Worm (Caenorhabditis elegans) whole organism, early embryonic: ENCODE data around the gene C08B6.10.

ENCODE experiments used
- B0310.2 ChIP-seq: sonication (generic microtip); optimal IDR thresholded peaks from 2 replicates; lab custom pipeline; 2016; ENCODE audit warnings: mild to moderate bottlenecking, missing genetic modification characterization, missing compliant biosample characterization
- F13C5.2 ChIP-seq: sonication (generic microtip); optimal IDR thresholded peaks from 2 replicates; lab custom pipeline; 2017; ENCODE audit warnings: mild to moderate bottlenecking, missing genetic modification characterization, inconsistent platforms, missing compliant biosample characterization
- aly-1 ChIP-seq: sonication (generic microtip); optimal IDR thresholded peaks from 2 replicates; lab custom pipeline; 2016; ENCODE audit warnings: missing genetic modification characterization, missing compliant biosample characterization
- ama-1 ChIP-seq: fragments of 150-350 bp; optimal IDR thresholded peaks from 2 replicates; lab custom pipeline; 2014
- ceh-13 ChIP-seq: fragments of 200-800 bp; sonication (Bioruptor generic); optimal IDR thresholded peaks from 2 replicates; lab custom pipeline; 2018; ENCODE audit warnings: mild to moderate bottlenecking, missing genetic modification characterization, missing compliant biosample characterization
- ceh-36 ChIP-seq: sonication (generic microtip); optimal IDR thresholded peaks from 2 replicates; lab custom pipeline; 2016; ENCODE audit warnings: missing genetic modification characterization, inconsistent platforms, missing compliant biosample characterization
- ets-7 ChIP-seq: sonication (generic microtip); optimal IDR thresholded peaks from 2 replicates; lab custom pipeline; 2016; ENCODE audit warnings: missing genotype, missing genetic modification characterization, missing compliant biosample characterization
- flt-1 ChIP-seq: fragments of 200-800 bp; sonication (Bioruptor generic); IDR thresholded peaks from 2 replicates; pipeline ENCODE4 v1.3.6; 2022; ENCODE audit warnings: missing genetic modification characterization, missing compliant biosample characterization
- hmbx-1 ChIP-seq: sonication (generic microtip); optimal IDR thresholded peaks from 2 replicates; lab custom pipeline; 2016; ENCODE audit warnings: mild to moderate bottlenecking, missing genetic modification characterization, missing compliant biosample characterization
- hmg-4 ChIP-seq: fragments of 200-800 bp; sonication (Bioruptor generic); optimal IDR thresholded peaks from 2 replicates; lab custom pipeline; 2018; ENCODE audit warnings: mild to moderate bottlenecking, missing genetic modification characterization, missing compliant biosample characterization
- hnd-1 ChIP-seq: sonication (generic microtip); optimal IDR thresholded peaks from 2 replicates; lab custom pipeline; 2016; ENCODE audit warnings: missing genetic modification characterization, missing compliant biosample characterization
- pes-1 ChIP-seq: fragments of 200-800 bp; sonication (Bioruptor generic); IDR thresholded peaks from 2 replicates; pipeline ENCODE4 v1.3.6; 2022; ENCODE audit warnings: missing genetic modification reagents, missing genetic modification characterization, missing compliant biosample characterization
- scrt-1 ChIP-seq: fragments of 200-800 bp; sonication (Bioruptor generic); IDR thresholded peaks from 2 replicates; pipeline ENCODE4 v1.3.6; 2022; ENCODE audit warnings: missing genetic modification characterization, missing compliant biosample characterization
- sea-1 ChIP-seq: fragments of 200-800 bp; sonication (Bioruptor generic); conservative IDR thresholded peaks from 2 replicates; pipeline ENCODE4 v1.3.6; 2022; ENCODE audit warnings: missing genetic modification characterization, missing compliant biosample characterization
- tbx-11 ChIP-seq: fragments of 200-800 bp; sonication (Bioruptor generic); IDR thresholded peaks from 2 replicates; pipeline ENCODE4 v1.3.6; 2022; ENCODE audit warnings: missing genetic modification characterization, missing compliant biosample characterization
- tbx-37 ChIP-seq: fragments of 200-800 bp; sonication (Bioruptor generic); conservative IDR thresholded peaks from 2 replicates; pipeline ENCODE4 v1.3.6; 2022; ENCODE audit warnings: missing genetic modification reagents, missing genetic modification characterization, missing compliant biosample characterization
- tra-4 ChIP-seq: sonication (generic microtip); optimal IDR thresholded peaks from 2 replicates; lab custom pipeline; 2017; ENCODE audit warnings: missing genetic modification characterization, missing compliant biosample characterization

The C08B6.10 gene

DNA sequence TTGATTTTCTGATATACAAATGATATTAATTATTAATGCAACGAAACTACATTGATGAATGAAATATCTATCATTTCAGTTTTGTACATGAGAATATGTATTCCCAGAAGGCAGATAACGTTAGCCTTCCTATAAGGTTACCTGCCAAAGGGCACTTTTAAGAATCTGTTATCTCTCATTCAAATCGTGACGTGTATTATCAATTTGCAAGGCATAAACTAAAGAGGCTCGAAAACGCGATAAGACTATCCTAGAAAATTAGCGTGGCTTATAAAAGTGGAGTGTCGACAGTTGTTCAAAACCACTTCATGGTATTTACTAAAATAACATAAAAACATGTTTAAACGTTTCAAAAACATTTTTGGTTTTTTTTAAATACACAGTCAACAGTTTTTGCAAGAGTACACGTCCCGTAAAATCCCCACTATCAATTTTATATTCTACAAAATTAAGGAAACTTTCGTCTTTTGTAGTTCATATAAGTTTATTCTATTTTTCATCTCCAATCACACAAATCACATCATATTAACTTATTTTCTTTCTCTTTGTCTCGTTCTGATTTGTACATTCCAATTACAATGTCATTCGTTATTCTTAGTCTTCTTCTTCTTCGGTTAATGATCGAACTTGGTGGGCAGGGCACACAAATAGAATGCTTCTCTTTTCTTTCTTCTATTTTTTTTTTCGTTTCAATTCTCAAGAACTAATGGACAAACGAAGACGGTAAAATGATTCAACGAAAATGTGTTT lies at the start of gene C08B6.10:
Gene C08B6.10 (plus strand): TSS at position 700 of the 750 bp plus-strand sequence.
- TF ChIP-seq sea-1 (GFP tag; lab: Robert Waterston, UW): no peak
- no peak for TF ChIP-seq tbx-11 (GFP tag; lab: Robert Waterston, UW)
- no peak for TF ChIP-seq ceh-13 (GFP tag; lab: Kevin White, UChicago)
- no peak for TF ChIP-seq tra-4 (tag; lab: Kevin White, UChicago)
- no peak for TF ChIP-seq tbx-37 (GFP tag; lab: Robert Waterston, UW)
- TF ChIP-seq B0310.2 (tag; lab: Kevin White, UChicago): no peak
- TF ChIP-seq scrt-1 (GFP tag; lab: Robert Waterston, UW): no peak
- no peak for TF ChIP-seq ets-7 (tag; lab: Kevin White, UChicago)
- TF ChIP-seq flt-1 (GFP tag; lab: Robert Waterston, UW): no peak
- no peak for TF ChIP-seq aly-1 (tag; lab: Kevin White, UChicago)
- no peak for TF ChIP-seq hmbx-1
- no peak for TF ChIP-seq ama-1
- no peak for TF ChIP-seq pes-1 (GFP tag; lab: Robert Waterston, UW)
- no peak for TF ChIP-seq F13C5.2 (tag; lab: Kevin White, UChicago)
- TF ChIP-seq hnd-1 (tag; lab: Kevin White, UChicago): no peak
- TF ChIP-seq hmg-4 (GFP tag; lab: Kevin White, UChicago): no peak
- TF ChIP-seq ceh-36 (tag; lab: Kevin White, UChicago): no peak

DNA sequence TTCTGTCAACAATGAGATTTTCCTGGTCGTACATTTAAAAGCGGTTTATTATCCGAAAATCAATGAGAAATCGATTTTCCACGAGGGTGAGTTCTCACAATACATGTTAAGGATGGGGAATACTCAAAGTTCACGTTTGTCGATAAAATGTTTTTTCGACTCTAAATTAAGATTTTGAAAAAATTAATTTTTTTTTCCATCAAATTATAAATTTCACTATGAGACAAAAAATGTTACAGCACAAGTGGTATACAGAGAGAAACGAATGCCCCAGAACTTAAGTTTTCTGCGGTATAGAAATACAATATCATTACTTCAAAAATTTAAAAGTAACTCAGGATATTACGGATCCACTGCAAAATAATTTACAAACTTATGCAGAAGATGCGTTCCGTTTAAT lies 47.1 kb upstream of the C08B6.10 start, which contains the start of gene R04B5.1:
Gene R04B5.1 (minus strand): TSS at position 101 of the 400 bp plus-strand sequence.
- TF ChIP-seq ceh-36 (tag; lab: Kevin White, UChicago) (no peak), ceh-13 (GFP tag; lab: Kevin White, UChicago) (no peak), F13C5.2 (tag; lab: Kevin White, UChicago) (no peak), hmbx-1 (no peak), sea-1 (GFP tag; lab: Robert Waterston, UW) (no peak), pes-1 (GFP tag; lab: Robert Waterston, UW) (no peak), tbx-37 (GFP tag; lab: Robert Waterston, UW) (no peak), flt-1 (GFP tag; lab: Robert Waterston, UW) (no peak), hnd-1 (tag; lab: Kevin White, UChicago) (no peak), ets-7 (tag; lab: Kevin White, UChicago) (no peak), tbx-11 (GFP tag; lab: Robert Waterston, UW) (no peak), B0310.2 (tag; lab: Kevin White, UChicago) (no peak)

DNA sequence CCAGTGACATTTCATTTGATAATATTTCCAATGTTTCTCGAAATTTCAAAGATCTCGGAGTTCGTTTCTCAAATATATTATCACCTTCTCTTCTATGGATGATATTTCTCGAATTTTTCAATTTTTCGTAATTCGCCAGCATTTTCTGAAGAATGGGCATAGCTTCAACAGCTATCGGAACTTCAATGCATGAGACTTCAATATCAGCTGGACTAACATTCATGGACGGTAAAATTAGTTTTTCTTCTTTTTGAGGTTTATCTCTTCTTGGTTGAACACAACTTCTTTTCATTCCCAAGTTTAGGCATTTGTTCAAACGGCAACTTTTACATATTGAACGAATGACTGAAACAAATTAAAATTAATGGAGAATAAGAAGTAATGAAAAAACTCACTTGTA lies 44.4 kb upstream of the C08B6.10 start:
- no peak for TF ChIP-seq ama-1
- TF ChIP-seq tbx-11 (GFP tag; lab: Robert Waterston, UW): no peak
- no peak for TF ChIP-seq tbx-37 (GFP tag; lab: Robert Waterston, UW)
- no peak for TF ChIP-seq flt-1 (GFP tag; lab: Robert Waterston, UW)
- no peak for TF ChIP-seq hnd-1 (tag; lab: Kevin White, UChicago)
- TF ChIP-seq aly-1 (tag; lab: Kevin White, UChicago): no peak
- no peak for TF ChIP-seq ceh-13 (GFP tag; lab: Kevin White, UChicago)
- TF ChIP-seq tra-4 (tag; lab: Kevin White, UChicago): no peak
- TF ChIP-seq F13C5.2 (tag; lab: Kevin White, UChicago): no peak
- no peak for TF ChIP-seq hmbx-1
- no peak for TF ChIP-seq sea-1 (GFP tag; lab: Robert Waterston, UW)
- no peak for TF ChIP-seq ets-7 (tag; lab: Kevin White, UChicago)
- TF ChIP-seq scrt-1 (GFP tag; lab: Robert Waterston, UW): no peak
- TF ChIP-seq hmg-4 (GFP tag; lab: Kevin White, UChicago): no peak

DNA sequence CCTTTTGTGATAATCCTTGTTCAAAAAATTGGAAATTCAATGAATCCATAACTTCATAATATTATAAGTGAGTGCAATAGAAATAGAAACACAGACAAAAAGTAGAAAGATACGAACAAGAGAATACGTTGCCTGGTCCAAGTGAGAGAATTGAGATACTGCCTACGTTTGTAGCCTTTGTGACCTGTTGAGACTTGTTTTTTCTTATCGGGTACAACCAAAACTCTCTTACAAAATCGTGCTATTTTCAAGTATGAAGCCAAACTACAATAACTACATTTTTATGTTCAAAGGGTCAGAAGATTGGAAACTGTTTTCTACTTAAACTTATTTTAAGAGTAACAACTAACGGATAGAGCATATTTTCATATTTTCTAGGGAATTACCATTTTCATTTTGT lies 43.7 kb upstream of the C08B6.10 start, which contains the start of gene nhr-205:
Gene nhr-205 (minus strand): TSS at position 141 of the 400 bp plus-strand sequence.
- TF ChIP-seq F13C5.2 (tag; lab: Kevin White, UChicago) (no peak), tbx-11 (GFP tag; lab: Robert Waterston, UW) (no peak), ama-1 (no peak)

DNA sequence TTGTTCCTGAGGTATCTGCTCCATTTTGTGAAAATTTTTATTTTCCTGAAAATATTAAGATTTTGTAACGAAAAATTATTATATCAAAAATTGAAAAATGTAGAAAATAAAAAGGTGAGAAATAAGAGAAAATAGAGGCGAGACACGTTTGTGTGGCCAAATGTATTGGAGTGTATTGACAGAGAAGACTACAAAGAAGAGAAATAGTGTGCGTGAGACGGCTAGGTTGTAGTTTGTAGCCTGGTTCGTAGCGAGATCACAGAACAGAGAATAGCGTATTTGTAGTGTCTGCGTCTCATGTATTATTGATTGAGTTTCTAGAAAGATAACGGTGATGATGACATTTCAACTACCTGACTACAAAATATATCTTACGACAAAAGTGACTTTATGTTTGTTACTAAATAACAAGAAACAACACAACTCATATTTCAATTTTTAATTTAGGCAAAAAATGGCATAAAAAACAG lies 41.3 kb upstream of the C08B6.10 start, which contains the start of gene nhr-12:
Gene nhr-12 (minus strand): TSS at position 51 of the 470 bp plus-strand sequence.
- TF ChIP-seq scrt-1 (GFP tag; lab: Robert Waterston, UW) (no peak), tbx-11 (GFP tag; lab: Robert Waterston, UW) (no peak)

DNA sequence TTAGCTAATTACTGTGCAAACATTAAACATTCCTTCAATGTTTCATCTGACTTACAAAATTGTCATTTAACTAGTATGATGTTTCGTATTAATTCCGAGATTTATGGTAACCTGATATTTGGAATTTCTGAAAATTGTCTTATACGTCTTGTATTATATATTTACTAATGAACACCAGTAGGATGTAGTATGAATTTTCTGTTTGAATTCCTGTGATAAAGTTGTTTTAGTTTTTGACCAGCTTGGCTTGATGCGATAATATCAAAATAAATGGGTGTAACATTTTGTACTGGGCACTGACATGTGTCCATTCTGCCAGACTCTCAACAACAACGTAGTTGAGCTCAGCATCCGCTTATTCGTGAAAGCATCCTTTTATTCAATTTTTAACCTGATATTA lies 40.4 kb upstream of the C08B6.10 start, which contains the start of gene R04B5.6:
Gene R04B5.6 (plus strand): TSS at position 301 of the 400 bp plus-strand sequence.
- no peak for TF ChIP-seq hmbx-1
- TF ChIP-seq ets-7 (tag; lab: Kevin White, UChicago): no peak
- TF ChIP-seq scrt-1 (GFP tag; lab: Robert Waterston, UW): no peak
- no peak for TF ChIP-seq tbx-37 (GFP tag; lab: Robert Waterston, UW)
- TF ChIP-seq ceh-36 (tag; lab: Kevin White, UChicago): no peak
- TF ChIP-seq ceh-13 (GFP tag; lab: Kevin White, UChicago): no peak
- no peak for TF ChIP-seq F13C5.2 (tag; lab: Kevin White, UChicago)
- TF ChIP-seq ama-1: no peak
- TF ChIP-seq sea-1 (GFP tag; lab: Robert Waterston, UW): no peak
- TF ChIP-seq hnd-1 (tag; lab: Kevin White, UChicago): no peak
- TF ChIP-seq B0310.2 (tag; lab: Kevin White, UChicago): no peak
- TF ChIP-seq pes-1 (GFP tag; lab: Robert Waterston, UW): no peak
- no peak for TF ChIP-seq hmg-4 (GFP tag; lab: Kevin White, UChicago)

DNA sequence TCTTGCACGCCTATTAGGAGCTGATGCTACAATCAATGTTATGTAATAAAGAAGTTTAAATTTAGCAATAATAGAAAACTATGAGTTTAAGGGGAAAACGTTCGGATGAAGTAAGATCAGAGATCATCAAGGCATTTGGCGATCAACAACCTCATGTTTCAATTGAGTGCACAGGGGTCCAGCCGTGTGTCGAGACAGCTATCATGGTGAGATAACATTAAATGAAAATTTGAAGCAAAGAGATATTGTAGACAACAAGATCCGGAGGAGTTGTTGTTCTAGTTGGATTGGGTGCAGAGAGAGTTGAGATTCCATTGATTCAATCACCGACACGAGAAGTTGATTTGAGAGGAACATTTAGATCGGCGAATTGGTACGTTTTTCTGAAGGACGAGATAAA lies 39.2 kb upstream of the C08B6.10 start:
- TF ChIP-seq hmbx-1: no peak
- TF ChIP-seq sea-1 (GFP tag; lab: Robert Waterston, UW): no peak
- no peak for TF ChIP-seq ets-7 (tag; lab: Kevin White, UChicago)
- no peak for TF ChIP-seq F13C5.2 (tag; lab: Kevin White, UChicago)
- TF ChIP-seq tbx-11 (GFP tag; lab: Robert Waterston, UW): no peak
- TF ChIP-seq aly-1 (tag; lab: Kevin White, UChicago): no peak
- TF ChIP-seq hmg-4 (GFP tag; lab: Kevin White, UChicago): no peak
- TF ChIP-seq B0310.2 (tag; lab: Kevin White, UChicago): no peak
- TF ChIP-seq hnd-1 (tag; lab: Kevin White, UChicago): no peak
- no peak for TF ChIP-seq scrt-1 (GFP tag; lab: Robert Waterston, UW)
- no peak for TF ChIP-seq ama-1
- TF ChIP-seq flt-1 (GFP tag; lab: Robert Waterston, UW): no peak
- no peak for TF ChIP-seq ceh-36 (tag; lab: Kevin White, UChicago)
- no peak for TF ChIP-seq tra-4 (tag; lab: Kevin White, UChicago)
- TF ChIP-seq ceh-13 (GFP tag; lab: Kevin White, UChicago): no peak
- no peak for TF ChIP-seq pes-1 (GFP tag; lab: Robert Waterston, UW)
- no peak for TF ChIP-seq tbx-37 (GFP tag; lab: Robert Waterston, UW)
